Fruit fly (Drosophila melanogaster): ENCODE data around the gene CG42831.
A peak's percentile ranks its signal among the peaks of the same experiment; 100 is the strongest.

Gene CG42831

DNA sequence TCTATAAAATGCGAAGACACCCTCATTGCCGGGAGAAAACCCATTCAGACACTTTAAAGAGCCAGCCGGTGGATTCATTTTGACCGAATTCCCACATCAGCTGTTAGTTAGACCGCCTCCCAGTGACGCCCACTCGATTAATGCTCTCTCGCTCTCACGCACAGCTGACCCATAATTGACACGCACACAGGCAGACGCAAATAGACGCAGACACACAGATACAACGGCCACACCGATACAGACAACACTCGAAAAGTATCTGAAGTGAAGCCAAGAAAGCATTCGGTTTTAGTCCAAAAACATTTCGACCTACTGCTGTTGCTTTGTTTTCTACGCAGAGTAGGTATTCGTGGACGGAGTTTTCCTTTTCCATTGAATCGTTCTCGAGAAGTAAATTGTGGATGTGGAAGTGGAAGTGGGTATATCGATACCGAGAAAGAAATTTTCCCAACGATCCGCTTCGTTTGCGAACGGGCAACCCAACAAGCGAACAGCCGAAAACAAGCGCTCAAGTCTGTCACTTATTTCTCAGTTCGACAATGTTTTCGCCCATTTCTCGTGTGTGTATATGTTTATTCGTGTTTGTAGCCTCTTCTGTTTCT lies 45.5 kb downstream of the CG42831 start (continued):
- TF ChIP-seq ato (GFP tag; IDR thresholded peaks at IDR 0.05; ENCODE audit: partially characterized antibody) = no peak
- TF ChIP-seq bcd (GFP tag; optimal IDR thresholded peaks at IDR 0.05) = no peak
- 0 out of 3 replicates have a peak, but pooled peaks have one; percentile 31 for TF ChIP-seq so (GFP tag; IDR thresholded peaks at IDR 0.05)
- peak; percentile 11 for TF ChIP-seq CG2712 (tag; optimal IDR thresholded peaks at IDR 0.05)
- TF ChIP-seq Hr78 (GFP tag; optimal IDR thresholded peaks at IDR 0.05) = peak in 1 of 2 experiments; percentile 30
- TF ChIP-seq Ravus (GFP tag; IDR thresholded peaks at IDR 0.05) = no peak
- TF ChIP-seq CG10543 (GFP tag; optimal IDR thresholded peaks at IDR 0.05) = peak; percentile 6
- no peak for TF ChIP-seq knrl (GFP tag; IDR thresholded peaks at IDR 0.05; ENCODE audit: partially characterized antibody)
- TF ChIP-seq abd-A (tag; optimal IDR thresholded peaks at IDR 0.05) = peak; percentile 67
- TF ChIP-seq CG2129 (GFP tag; IDR thresholded peaks at IDR 0.05; ENCODE audit: partially characterized antibody) = no peak
- TF ChIP-seq CG4730 (GFP tag; IDR thresholded peaks at IDR 0.05) = no peak
- TF ChIP-seq YL-1 (GFP tag; optimal IDR thresholded peaks at IDR 0.05) = no peak
- no peak for TF ChIP-seq prd (optimal IDR thresholded peaks at IDR 0.05)
- TF ChIP-seq prd (GFP tag; IDR thresholded peaks at IDR 0.05) = peak; percentile 4; the same call in 1 of the 3 replicates
- peak; percentile 35 for TF ChIP-seq gcm (GFP tag; optimal IDR thresholded peaks at IDR 0.05)
- TF ChIP-seq CG3163 (GFP tag; optimal IDR thresholded peaks at IDR 0.05) = no peak
- no peak for TF ChIP-seq CG17802 (tag; optimal IDR thresholded peaks at IDR 0.05)
- peak; percentile 74 for TF ChIP-seq CG13894 (tag; optimal IDR thresholded peaks at IDR 0.05)
- TF ChIP-seq CG12769 (tag; optimal IDR thresholded peaks at IDR 0.05) = peak; percentile 69
- TF ChIP-seq psq (GFP tag; optimal IDR thresholded peaks at IDR 0.05) = peak; percentile 11
- peak; percentile 75; the same call in 1 of the 2 replicates for TF ChIP-seq chm (GFP tag; IDR thresholded peaks at IDR 0.05)
- TF ChIP-seq C15 (GFP tag; IDR thresholded peaks at IDR 0.05) = no peak
- no peak for TF ChIP-seq CG10274 (GFP tag; optimal IDR thresholded peaks at IDR 0.05)
- no peak for TF ChIP-seq HLH54F (GFP tag; optimal IDR thresholded peaks at IDR 0.05)
- no peak for TF ChIP-seq Dp (GFP tag; optimal IDR thresholded peaks at IDR 0.05)
- TF ChIP-seq esg (GFP tag; conservative IDR thresholded peaks at IDR 0.05) = no peak
- no peak for TF ChIP-seq CG12391 (tag; optimal IDR thresholded peaks at IDR 0.05)
- TF ChIP-seq ase (GFP tag; IDR thresholded peaks at IDR 0.05) = no peak
- TF ChIP-seq Dll (GFP tag; IDR thresholded peaks at IDR 0.05; ENCODE audit: partially characterized antibody) = 0 out of 4 replicates have a peak, but pooled peaks have one; percentile 25
- TF ChIP-seq Bgb (GFP tag; IDR thresholded peaks at IDR 0.05; ENCODE audit: partially characterized antibody) = peak; percentile 22; the same call in 1 of the 2 replicates
- peak; percentile 62 for TF ChIP-seq pros (GFP tag; optimal IDR thresholded peaks at IDR 0.05)
- TF ChIP-seq zen2 (GFP tag; IDR thresholded peaks at IDR 0.05; ENCODE audit: partially characterized antibody) = no peak
- 0 out of 3 replicates have a peak, but pooled peaks have one; percentile 46 for TF ChIP-seq z (GFP tag; IDR thresholded peaks at IDR 0.05)
- peak in 1 of 2 experiments; percentile 79 for TF ChIP-seq crp (GFP tag; optimal IDR thresholded peaks at IDR 0.05)
- TF ChIP-seq ara (GFP tag; IDR thresholded peaks at IDR 0.05) = no peak
- TF ChIP-seq Trl (optimal IDR thresholded peaks at IDR 0.05) = peak; percentile 9 to 22
- no peak for TF ChIP-seq Trl (GFP tag; optimal IDR thresholded peaks at IDR 0.05)
- TF ChIP-seq CG4282 (GFP tag; optimal IDR thresholded peaks at IDR 0.05) = peak; percentile 19
- 0 out of 3 replicates have a peak, but pooled peaks have one; percentile 27 for TF ChIP-seq zfh1 (GFP tag; IDR thresholded peaks at IDR 0.05)
- TF ChIP-seq Side (GFP tag; optimal IDR thresholded peaks at IDR 0.05) = peak; percentile 37
- TF ChIP-seq luna (GFP tag; optimal IDR thresholded peaks at IDR 0.05) = no peak
- peak; percentile 40 for TF ChIP-seq mirr (GFP tag; optimal IDR thresholded peaks at IDR 0.05)
- no peak for TF ChIP-seq Chrac-16 (GFP tag; optimal IDR thresholded peaks at IDR 0.05)
- peak; percentile 31 for TF ChIP-seq CG6254 (GFP tag; optimal IDR thresholded peaks at IDR 0.05)
- TF ChIP-seq twi (tag; optimal IDR thresholded peaks at IDR 0.05) = peak; percentile 61
- no peak for TF ChIP-seq CG9817 (tag; optimal IDR thresholded peaks at IDR 0.05)
- TF ChIP-seq Nf-YC (tag; optimal IDR thresholded peaks at IDR 0.05) = peak; percentile 5
- TF ChIP-seq CG32532 (GFP tag; IDR thresholded peaks at IDR 0.05) = no peak
- no peak for TF ChIP-seq CG8388 (GFP tag; optimal IDR thresholded peaks at IDR 0.05)

Measured in whole organism, embryonic.